Fruit fly (Drosophila melanogaster) whole organism, embryonic: ENCODE measurements around the gene SPH93.

Experiments used
- Bteb2 ChIP-seq: fragments of 200-800 bp; sonication (Bioruptor generic); optimal IDR thresholded peaks from 2 replicates; lab custom pipeline; 2016; ENCODE audit warnings: missing biosample characterization, missing genetic modification characterization
- CG10147 ChIP-seq: fragments of 200-800 bp; sonication (Bioruptor generic); optimal IDR thresholded peaks from 2 replicates; lab custom pipeline; 2019; ENCODE audit warnings: missing biosample characterization, mild to moderate bottlenecking, missing genetic modification characterization, moderate library complexity
- CG11398 ChIP-seq: fragments of 200-800 bp; sonication (Bioruptor generic); optimal IDR thresholded peaks from 2 replicates; lab custom pipeline; 2016; ENCODE audit warnings: missing biosample characterization, missing genetic modification characterization
- CG11504 ChIP-seq: fragments of 200-800 bp; sonication (Bioruptor generic); optimal IDR thresholded peaks from 3 replicates; lab custom pipeline; 2019; ENCODE audit warnings: missing biosample characterization, mild to moderate bottlenecking, missing genetic modification characterization, moderate library complexity
- CG12744 ChIP-seq: fragments of 200-800 bp; sonication (Bioruptor generic); optimal IDR thresholded peaks from 2 replicates; lab custom pipeline; 2016; ENCODE audit warnings: missing biosample characterization, missing genetic modification characterization
- CG13287 ChIP-seq: fragments of 200-800 bp; sonication (Bioruptor generic); IDR thresholded peaks from 2 replicates; pipeline ENCODE4 v1.3.6; 2022; ENCODE audit warnings: missing biosample characterization, missing genetic modification characterization; ENCODE audit not compliant: partially characterized antibody
- CG1529 ChIP-seq: fragments of 200-800 bp; sonication (Bioruptor generic); optimal IDR thresholded peaks from 3 replicates; lab custom pipeline; 2018; ENCODE audit warnings: missing biosample characterization, missing genetic modification characterization
- CG15514 ChIP-seq: fragments of 200-800 bp; sonication (Bioruptor generic); optimal IDR thresholded peaks from 3 replicates; lab custom pipeline; 2017; ENCODE audit warnings: missing biosample characterization, missing genetic modification characterization, mild to moderate bottlenecking, moderate library complexity, missing genetic modification reagents
- CG16815 ChIP-seq: fragments of 200-800 bp; sonication (Bioruptor generic); optimal IDR thresholded peaks from 3 replicates; lab custom pipeline; 2017; ENCODE audit warnings: missing biosample characterization, mild to moderate bottlenecking, missing genetic modification characterization
- CG16863 ChIP-seq: fragments of 200-800 bp; sonication (Bioruptor generic); optimal IDR thresholded peaks from 3 replicates; lab custom pipeline; 2016; ENCODE audit warnings: missing biosample characterization, missing genetic modification characterization
- CG2889 ChIP-seq: fragments of 200-800 bp; sonication (Bioruptor generic); IDR thresholded peaks from 3 replicates; pipeline ENCODE4 v1.3.6; 2022; ENCODE audit warnings: missing biosample characterization, missing genetic modification characterization
- CG31388 ChIP-seq: fragments of 200-800 bp; sonication (Bioruptor generic); optimal IDR thresholded peaks from 2 replicates; lab custom pipeline; 2016; ENCODE audit warnings: missing biosample characterization, missing genetic modification characterization
- CG3281 ChIP-seq: fragments of 200-800 bp; sonication (Bioruptor generic); optimal IDR thresholded peaks from 3 replicates; lab custom pipeline; 2017; ENCODE audit warnings: missing biosample characterization, mild to moderate bottlenecking, missing genetic modification characterization
- CG34376 ChIP-seq: fragments of 200-800 bp; sonication (Bioruptor generic); optimal IDR thresholded peaks from 2 replicates; lab custom pipeline; 2018; ENCODE audit warnings: missing biosample characterization, mild to moderate bottlenecking, missing genetic modification characterization
- CG3726 ChIP-seq: fragments of 200-800 bp; sonication (Bioruptor generic); IDR thresholded peaks from 3 replicates; pipeline ENCODE4, ENCODE4 v1.3.6; 2022; ENCODE audit warnings: missing biosample characterization, missing genetic modification characterization
- CG6683 ChIP-seq: fragments of 200-800 bp; sonication (Bioruptor generic); optimal IDR thresholded peaks from 2 replicates; lab custom pipeline; 2017; ENCODE audit warnings: missing biosample characterization, mild to moderate bottlenecking, missing genetic modification characterization, missing genetic modification reagents
- CG6765 ChIP-seq: fragments of 200-800 bp; sonication (Bioruptor generic); optimal IDR thresholded peaks from 3 replicates; lab custom pipeline; 2017; ENCODE audit warnings: missing biosample characterization, mild to moderate bottlenecking, missing genetic modification characterization
- CG8281 ChIP-seq: fragments of 200-800 bp; sonication (Bioruptor generic); optimal IDR thresholded peaks from 2 replicates; lab custom pipeline; 2018; ENCODE audit warnings: missing biosample characterization, mild to moderate bottlenecking, missing genetic modification characterization, moderate library complexity
- CG9727 ChIP-seq: fragments of 200-800 bp; sonication (Bioruptor generic); optimal IDR thresholded peaks from 3 replicates; lab custom pipeline; 2017; ENCODE audit warnings: missing biosample characterization, mild to moderate bottlenecking, missing genetic modification characterization
- CG9797 ChIP-seq: fragments of 200-800 bp; sonication (Bioruptor generic); optimal IDR thresholded peaks from 3 replicates; lab custom pipeline; 2018; ENCODE audit warnings: missing biosample characterization, mild to moderate bottlenecking, missing genetic modification characterization
- D19B ChIP-seq: fragments of 200-800 bp; sonication (Bioruptor generic); optimal IDR thresholded peaks from 2 replicates; lab custom pipeline; 2017; ENCODE audit warnings: missing biosample characterization, mild to moderate bottlenecking, missing genetic modification characterization
- Dad ChIP-seq: fragments of 200-800 bp; sonication (Bioruptor generic); optimal IDR thresholded peaks from 3 replicates; lab custom pipeline; 2016; ENCODE audit warnings: missing biosample characterization, missing genetic modification characterization
- Eip74EF ChIP-seq, 2 experiments: fragments of 200-800 bp in 1 of 2; fragments of >200 bp in 1 of 2; sonication (Bioruptor generic) in 1 of 2; optimal IDR thresholded peaks; 2 replicates each; lab custom pipeline; 2017 to 2019; ENCODE audit warnings: missing biosample characterization in 2 of 2, missing genetic modification characterization in 2 of 2, mild to moderate bottlenecking in 1 of 2, moderate library complexity in 1 of 2
- GATAe ChIP-seq: fragments of 200-800 bp; sonication (Bioruptor generic); conservative IDR thresholded peaks from 2 replicates; pipeline ENCODE4 v1.3.6; 2022; ENCODE audit warnings: missing biosample characterization, missing genetic modification characterization
- HLH3B ChIP-seq: fragments of 200-800 bp; sonication (Bioruptor generic); IDR thresholded peaks from 2 replicates; pipeline ENCODE4 v1.3.6; 2022; ENCODE audit warnings: missing biosample characterization, missing genetic modification characterization
- Hey ChIP-seq: fragments of 200-800 bp; sonication (Bioruptor generic); optimal IDR thresholded peaks from 3 replicates; lab custom pipeline; 2018; ENCODE audit warnings: missing biosample characterization, mild to moderate bottlenecking, missing genetic modification characterization
- Hr39 ChIP-seq: fragments of >200 bp; optimal IDR thresholded peaks from 2 replicates; lab custom pipeline; 2017
- Hr78 ChIP-seq, 2 experiments: fragments of 200-800 bp in 1 of 2; fragments of >200 bp in 1 of 2; sonication (Bioruptor generic) in 1 of 2; optimal IDR thresholded peaks; 2 replicates each; lab custom pipeline; 2017 to 2019; ENCODE audit warnings: missing biosample characterization in 2 of 2, missing genetic modification characterization in 2 of 2, mild to moderate bottlenecking in 1 of 2, moderate library complexity in 1 of 2
- Hsf ChIP-seq: fragments of 200-800 bp; sonication (Bioruptor generic); optimal IDR thresholded peaks from 3 replicates; lab custom pipeline; 2016; ENCODE audit warnings: missing biosample characterization, missing genetic modification characterization
- MBD-R2 ChIP-seq: fragments of 200-800 bp; sonication (Bioruptor generic); IDR thresholded peaks from 2 replicates; pipeline ENCODE4 v1.3.6; 2022; ENCODE audit warnings: missing biosample characterization, missing genetic modification characterization
- Neu2 ChIP-seq: fragments of 200-800 bp; sonication (Bioruptor generic); optimal IDR thresholded peaks from 3 replicates; lab custom pipeline; 2016; ENCODE audit warnings: missing biosample characterization, missing genetic modification characterization, borderline replicate concordance
- Nf-YC ChIP-seq: fragments of 200-800 bp; optimal IDR thresholded peaks from 3 replicates; lab custom pipeline; 2019; ENCODE audit warnings: missing biosample characterization, mild to moderate bottlenecking, missing genetic modification characterization, moderate library complexity
- Poxn ChIP-seq: fragments of 200-800 bp; sonication (Bioruptor generic); IDR thresholded peaks from 2 replicates; pipeline ENCODE4 v1.3.6; 2022; ENCODE audit warnings: missing biosample characterization, missing genetic modification characterization
- Spps ChIP-seq: fragments of 200-800 bp; sonication (Bioruptor generic); optimal IDR thresholded peaks from 2 replicates; lab custom pipeline; 2018; ENCODE audit warnings: missing biosample characterization, mild to moderate bottlenecking, missing genetic modification characterization
- Sry-β ChIP-seq: fragments of 200-800 bp; sonication (Bioruptor generic); optimal IDR thresholded peaks from 2 replicates; lab custom pipeline; 2018; ENCODE audit warnings: missing biosample characterization, mild to moderate bottlenecking, missing genetic modification characterization, moderate library complexity
- Usf ChIP-seq: fragments of 200-800 bp; sonication (Bioruptor generic); optimal IDR thresholded peaks from 2 replicates; lab custom pipeline; 2017; ENCODE audit warnings: missing genotype, missing biosample characterization, missing genetic modification characterization
- ftz-f1 ChIP-seq: fragments of 200-800 bp; sonication (Bioruptor generic); optimal IDR thresholded peaks from 2 replicates; lab custom pipeline; 2016; ENCODE audit warnings: missing biosample characterization, missing genetic modification characterization
- jumu ChIP-seq: fragments of 200-800 bp; sonication (Bioruptor generic); optimal IDR thresholded peaks from 3 replicates; lab custom pipeline; 2016; ENCODE audit warnings: missing biosample characterization, missing genetic modification characterization
- lbe ChIP-seq: fragments of 200-800 bp; sonication (Bioruptor generic); optimal IDR thresholded peaks from 2 replicates; lab custom pipeline; 2016; ENCODE audit warnings: missing biosample characterization, mild to moderate bottlenecking, missing genetic modification characterization
- lola ChIP-seq, 3 experiments: fragments of >200 bp in 2 of 3; fragments of 200-800 bp in 1 of 3; sonication (Bioruptor generic) in 1 of 3; optimal IDR thresholded peaks; 2 replicates each; lab custom pipeline; 2017 to 2019; ENCODE audit warnings: missing biosample characterization in 3 of 3, missing genetic modification characterization in 3 of 3, mild to moderate bottlenecking in 1 of 3, moderate library complexity in 1 of 3
- luna ChIP-seq: fragments of 200-800 bp; sonication (Bioruptor generic); optimal IDR thresholded peaks from 2 replicates; lab custom pipeline; 2016; ENCODE audit warnings: missing biosample characterization, missing genetic modification characterization
- nerfin-2 ChIP-seq: fragments of 200-800 bp; sonication (Bioruptor generic); IDR thresholded peaks from 2 replicates; pipeline ENCODE4 v1.3.6; 2022; ENCODE audit warnings: missing biosample characterization, missing genetic modification characterization; ENCODE audit not compliant: partially characterized antibody
- pnt ChIP-seq: fragments of 200-800 bp; sonication (Bioruptor generic); optimal IDR thresholded peaks from 3 replicates; lab custom pipeline; 2016; ENCODE audit warnings: missing biosample characterization, missing genetic modification characterization
- rib ChIP-seq: fragments of 200-800 bp; sonication (Bioruptor generic); IDR thresholded peaks from 2 replicates; pipeline ENCODE4 v1.3.6; 2022; ENCODE audit warnings: missing biosample characterization, missing genetic modification characterization
- schlank ChIP-seq: fragments of 200-800 bp; sonication (Bioruptor generic); optimal IDR thresholded peaks from 2 replicates; lab custom pipeline; 2018; ENCODE audit warnings: missing biosample characterization, mild to moderate bottlenecking, missing genetic modification characterization
- seq ChIP-seq: fragments of 200-800 bp; sonication (Bioruptor generic); IDR thresholded peaks from 2 replicates; pipeline ENCODE4 v1.3.6; 2022; ENCODE audit warnings: missing biosample characterization, missing genetic modification characterization
- tin ChIP-seq: fragments of 200-800 bp; sonication (Bioruptor generic); optimal IDR thresholded peaks from 3 replicates; lab custom pipeline; 2016; ENCODE audit warnings: missing biosample characterization, missing genetic modification characterization
- unpg ChIP-seq: fragments of 200-800 bp; sonication (Bioruptor generic); optimal IDR thresholded peaks from 3 replicates; lab custom pipeline; 2018; ENCODE audit warnings: missing biosample characterization, mild to moderate bottlenecking, missing genetic modification characterization, moderate library complexity
- wor ChIP-seq: fragments of 200-800 bp; sonication (Bioruptor generic); IDR thresholded peaks from 2 replicates; pipeline ENCODE4 v1.3.6; 2022; ENCODE audit warnings: missing biosample characterization, missing genetic modification characterization

SPH93 gene

dm6 chr2L:17465915-17466677 is 10.4 kb upstream of the SPH93 start (continued):
- TF ChIP-seq CG3726 (peak; percentile 74; the same call in 2 of the 3 replicates), rib (no peak), CG9797 (no peak), D19B (GFP tag; lab: Kevin White, UChicago) (peak; percentile 38), HLH3B (GFP tag; lab: Robert Waterston, UW) (peak; percentile 87), Dad (peak; percentile 75), CG12744 (peak; percentile 52), Hey (tag; lab: Kevin White, UChicago) (no peak), Nf-YC (no peak), CG15514 (GFP tag; lab: Kevin White, UChicago) (peak; percentile 54), tin (GFP tag; lab: Kevin White, UChicago) (peak; percentile 81), Sry-β (GFP tag; lab: Kevin White, UChicago) (peak; percentile 27), seq (GFP tag; lab: Robert Waterston, UW) (peak; percentile 80), Spps (tag; lab: Kevin White, UChicago) (peak; percentile 61), lola (GFP tag; optimal IDR thresholded peaks at IDR 0.05; lab: Kevin White, UChicago) (peak in 1 of 3 experiments; percentile 81), CG8281 (tag; lab: Kevin White, UChicago) (peak; percentile 47), CG16815 (GFP tag; lab: Kevin White, UChicago) (peak; percentile 63), Neu2 (GFP tag; lab: Kevin White, UChicago) (no peak), Hsf (GFP tag; lab: Kevin White, UChicago) (peak; percentile 84), CG34376 (peak; percentile 30), Bteb2 (peak; percentile 70), MBD-R2 (GFP tag; lab: Robert Waterston, UW) (peak; percentile 50; the same call in 1 of the 2 replicates), CG3281 (GFP tag; lab: Kevin White, UChicago) (peak; percentile 75), Usf (GFP tag; lab: Kevin White, UChicago) (no peak), wor (peak; percentile 78), CG6683 (peak; percentile 53), jumu (GFP tag; lab: Kevin White, UChicago) (peak; percentile 73), pnt (peak; percentile 77), CG11398 (GFP tag; lab: Kevin White, UChicago) (peak; percentile 26), Eip74EF (GFP tag; optimal IDR thresholded peaks at IDR 0.05; lab: Kevin White, UChicago) (peak in 1 of 2 experiments; percentile 79), CG2889 (GFP tag; lab: Robert Waterston, UW) (peak; percentile 61; the same call in 2 of the 3 replicates), lbe (no peak), nerfin-2 (GFP tag; lab: Robert Waterston, UW) (no peak), CG1529 (peak; percentile 76), CG31388 (GFP tag; lab: Kevin White, UChicago) (peak; percentile 55), CG9727 (GFP tag; lab: Kevin White, UChicago) (peak; percentile 81), GATAe (no peak), CG10147 (GFP tag; lab: Kevin White, UChicago) (no peak), CG16863 (GFP tag; lab: Kevin White, UChicago) (peak; percentile 75), CG13287 (GFP tag; lab: Robert Waterston, UW) (no peak), ftz-f1 (GFP tag; lab: Kevin White, UChicago) (no peak), Hr39 (lab: Kevin White, UChicago) (no peak), unpg (GFP tag; lab: Kevin White, UChicago) (peak; percentile 88), Poxn (GFP tag; lab: Robert Waterston, UW) (no peak), CG11504 (tag; lab: Kevin White, UChicago) (peak; percentile 88), schlank (tag; lab: Kevin White, UChicago) (no peak), CG6765 (GFP tag; lab: Kevin White, UChicago) (no peak), Hr78 (GFP tag; optimal IDR thresholded peaks at IDR 0.05; lab: Kevin White, UChicago) (no peak), luna (GFP tag; lab: Kevin White, UChicago) (no peak)
